Worm (Caenorhabditis elegans): ENCODE measurements around the gene F18E9.4.

Gene F18E9.4

DNA sequence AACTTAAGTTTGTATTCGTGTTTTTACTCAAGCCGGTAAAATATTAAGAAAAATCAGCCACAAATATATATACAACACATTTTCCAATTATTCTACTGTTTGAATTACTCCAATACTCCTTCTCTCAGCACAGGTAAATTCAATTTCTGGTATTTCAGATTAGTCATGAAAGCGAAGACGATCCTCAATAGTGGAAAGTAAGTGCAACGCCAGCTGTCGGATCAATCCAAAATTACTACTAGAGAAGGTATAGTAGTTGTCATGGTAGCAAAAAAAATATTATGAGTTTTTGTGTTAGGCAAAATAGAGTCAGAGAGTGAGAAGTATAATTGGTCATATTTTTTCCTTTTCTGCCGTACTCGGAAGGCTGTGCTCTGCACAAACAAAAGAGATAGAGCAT, 32.7 kb downstream of the F18E9.4 start, which contains the start of gene K01A12.2:
K01A12.2 (plus strand) TSS at position 301 of the 400 bp plus-strand sequence.
- no peak for TF ChIP-seq ztf-11 (tag; optimal IDR thresholded peaks at IDR 0.05)
- TF ChIP-seq unc-39 (tag; optimal IDR thresholded peaks at IDR 0.05), result no peak
- no peak for TF ChIP-seq hlh-11 (tag; optimal IDR thresholded peaks at IDR 0.05)
- TF ChIP-seq nhr-48 (tag; optimal IDR thresholded peaks at IDR 0.05), result no peak
- no peak for TF ChIP-seq mxl-3 (GFP tag; optimal IDR thresholded peaks at IDR 0.05)
- no peak for TF ChIP-seq F49E8.2 (tag; optimal IDR thresholded peaks at IDR 0.05; ENCODE audit: borderline replicate concordance)

DNA sequence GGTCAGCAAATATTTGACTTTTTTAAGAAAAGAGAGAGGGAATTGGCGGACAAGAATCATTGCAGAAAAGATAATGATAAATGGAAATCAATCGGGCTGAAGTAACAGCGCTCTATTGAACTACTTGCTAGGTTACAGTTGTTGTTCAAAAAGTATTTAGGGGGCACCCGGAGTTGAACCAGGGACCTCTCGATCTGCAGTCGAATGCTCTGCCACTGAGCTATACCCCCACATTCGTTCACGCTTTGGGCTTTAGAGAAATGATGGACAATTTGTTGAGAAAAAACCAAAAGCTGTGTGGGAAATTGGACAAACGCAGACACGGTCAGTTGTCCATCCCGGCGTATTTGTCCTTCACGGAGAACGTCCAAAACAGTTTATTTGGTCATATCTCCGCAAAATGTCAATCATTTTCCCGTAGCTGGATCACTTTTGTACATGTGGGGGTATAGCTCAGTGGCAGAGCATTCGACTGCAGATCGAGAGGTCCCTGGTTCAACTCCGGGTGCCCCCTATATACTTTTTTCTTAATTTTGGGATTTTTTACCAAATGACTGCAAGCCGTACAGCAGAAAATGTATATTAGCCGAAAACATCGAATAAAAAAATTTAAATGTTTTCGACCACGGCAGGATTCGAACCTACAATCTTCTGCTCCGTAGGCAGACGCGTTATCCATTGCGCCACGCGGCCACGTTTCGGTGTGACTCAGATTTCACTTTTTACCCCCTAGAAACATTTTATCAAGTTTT, 43.7 kb downstream of the F18E9.4 start:
- TF ChIP-seq mdl-1 (tag; optimal IDR thresholded peaks at IDR 0.05), result no peak
- TF ChIP-seq D1046.2 (GFP tag; IDR thresholded peaks at IDR 0.05), result peak; percentile 59; the same call in 1 of the 2 replicates
- TF ChIP-seq attf-4 (tag; optimal IDR thresholded peaks at IDR 0.05), result no peak
- peak; percentile 34 for TF ChIP-seq dmd-6 (GFP tag; IDR thresholded peaks at IDR 0.05)
- peak; percentile 99 for TF ChIP-seq aha-1 (tag)
- no peak for TF ChIP-seq ceh-62 (tag; optimal IDR thresholded peaks at IDR 0.05)
- peak; percentile 72; the same call in 1 of the 2 replicates for TF ChIP-seq daf-19 (GFP tag; conservative IDR thresholded peaks at IDR 0.05)
- no peak for TF ChIP-seq ztf-11 (tag; optimal IDR thresholded peaks at IDR 0.05)
- peak; percentile 79 for TF ChIP-seq lin-38 (GFP tag; IDR thresholded peaks at IDR 0.05)
- TF ChIP-seq vab-7 (GFP tag; IDR thresholded peaks at IDR 0.05), result peak; percentile 58
- TF ChIP-seq rbr-2 (tag; optimal IDR thresholded peaks at IDR 0.05), result peak; percentile 56
- TF ChIP-seq dve-1 (tag; optimal IDR thresholded peaks at IDR 0.05; ENCODE audit: insufficient read depth), result peak; percentile 64
- peak; percentile 21 for TF ChIP-seq nhr-10 (tag; optimal IDR thresholded peaks at IDR 0.05)
- TF ChIP-seq mxl-3 (GFP tag; optimal IDR thresholded peaks at IDR 0.05), result peak; percentile 61
- peak; percentile 89 for TF ChIP-seq T26A8.4 (GFP tag; IDR thresholded peaks at IDR 0.05)
- peak; percentile 1 for TF ChIP-seq F37D6.2 (tag; optimal IDR thresholded peaks at IDR 0.05)
- peak; percentile 74 for TF ChIP-seq duxl-1 (tag; optimal IDR thresholded peaks at IDR 0.05; ENCODE audit: poor library complexity)
- TF ChIP-seq fos-1 (tag; optimal IDR thresholded peaks at IDR 0.05), result no peak
- TF ChIP-seq set-16 (GFP tag; IDR thresholded peaks at IDR 0.05), result no peak
- TF ChIP-seq dmd-8 (GFP tag; IDR thresholded peaks at IDR 0.05), result peak; percentile 60; the same call in 1 of the 2 replicates
- TF ChIP-seq nhr-41 (GFP tag; IDR thresholded peaks at IDR 0.05), result peak; percentile 48
- peak; percentile 12 for TF ChIP-seq nhr-48 (tag; optimal IDR thresholded peaks at IDR 0.05)
- TF ChIP-seq madf-9 (GFP tag; conservative IDR thresholded peaks at IDR 0.05), result peak; percentile 52
- TF ChIP-seq ceh-20 (GFP tag; IDR thresholded peaks at IDR 0.05), result 0 out of 2 replicates have a peak, but pooled peaks have one; percentile 40
- TF ChIP-seq lir-3 (tag; optimal IDR thresholded peaks at IDR 0.05), result peak; percentile 55
- TF ChIP-seq arid-1 (GFP tag; conservative IDR thresholded peaks at IDR 0.05), result peak; percentile 71
- peak; percentile 32 for TF ChIP-seq F49E8.2 (tag; optimal IDR thresholded peaks at IDR 0.05; ENCODE audit: borderline replicate concordance)
- peak; percentile 8 to 46 for TF ChIP-seq daf-16 (GFP tag; optimal IDR thresholded peaks at IDR 0.05)
- peak; percentile 67 for TF ChIP-seq daf-16 (tag; optimal IDR thresholded peaks at IDR 0.05)
- peak; percentile 70; the same call in 1 of the 2 replicates for TF ChIP-seq zfp-3 (GFP tag; conservative IDR thresholded peaks at IDR 0.05)
- TF ChIP-seq lim-7 (GFP tag; IDR thresholded peaks at IDR 0.05), result peak; percentile 78
- TF ChIP-seq spr-1 (tag; optimal IDR thresholded peaks at IDR 0.05), result peak; percentile 73
- TF ChIP-seq F10B5.3 (tag; optimal IDR thresholded peaks at IDR 0.05), result peak; percentile 45
- peak; percentile 5 for TF ChIP-seq nhr-6 (tag; optimal IDR thresholded peaks at IDR 0.05)
- TF ChIP-seq dmd-9 (GFP tag; IDR thresholded peaks at IDR 0.05), result no peak
- TF ChIP-seq sdz-12 (GFP tag; optimal IDR thresholded peaks at IDR 0.05), result peak; percentile 15
- 0 out of 2 replicates have a peak, but pooled peaks have one; percentile 57 for TF ChIP-seq F26F4.8 (GFP tag; conservative IDR thresholded peaks at IDR 0.05)
- TF ChIP-seq nhr-28 (tag; optimal IDR thresholded peaks at IDR 0.05), result peak; percentile 20
- TF ChIP-seq ctbp-1 (GFP tag; IDR thresholded peaks at IDR 0.05), result peak; percentile 67
- peak; percentile 84 for TF ChIP-seq snpc-1.2 (GFP tag; IDR thresholded peaks at IDR 0.05)
- 0 out of 2 replicates have a peak, but pooled peaks have one; percentile 11 for TF ChIP-seq nhr-42 (GFP tag; IDR thresholded peaks at IDR 0.05)
- peak; percentile 22 for TF ChIP-seq spr-3 (GFP tag; optimal IDR thresholded peaks at IDR 0.05)
- no peak for TF ChIP-seq gei-8 (GFP tag; optimal IDR thresholded peaks at IDR 0.05)
- TF ChIP-seq skn-1 (tag; optimal IDR thresholded peaks at IDR 0.05), result no peak
- TF ChIP-seq ces-1 (GFP tag; optimal IDR thresholded peaks at IDR 0.05), result no peak
